Worm (Caenorhabditis elegans): ENCODE results near the gene Y51H4A.8.

DNA sequence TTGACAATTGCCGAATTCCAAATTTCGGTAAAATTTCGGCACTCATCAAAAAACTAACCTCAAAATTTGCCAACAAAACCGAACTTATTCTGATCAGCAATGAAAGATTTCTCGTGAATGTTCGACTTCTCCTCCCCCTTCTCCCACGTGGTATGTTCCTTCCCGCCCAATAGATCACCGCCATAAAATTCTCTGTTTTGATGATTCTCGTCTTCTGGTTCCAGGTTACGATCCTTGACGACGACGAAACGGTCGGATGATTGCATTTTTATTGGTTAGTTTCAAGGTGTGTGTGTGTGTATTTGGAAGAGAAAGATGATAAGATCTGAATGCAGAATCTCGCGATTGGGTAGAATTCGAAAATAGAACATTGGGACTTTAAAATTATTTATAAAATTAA, 35.7 kb downstream of the Y51H4A.8 start, which contains the start of gene uroc-1:
- TF ChIP-seq nhr-237 (tag; optimal IDR thresholded peaks at IDR 0.05) (no peak), lin-13 (tag; optimal IDR thresholded peaks at IDR 0.05) (no peak), blmp-1 (tag; optimal IDR thresholded peaks at IDR 0.05) (no peak), elt-3 (tag; optimal IDR thresholded peaks at IDR 0.05) (no peak), bed-3 (GFP tag; optimal IDR thresholded peaks at IDR 0.05) (no peak), snpc-4 (tag; optimal IDR thresholded peaks at IDR 0.05) (no peak), lin-32 (GFP tag; optimal IDR thresholded peaks at IDR 0.05) (no peak), lsy-2 (tag; optimal IDR thresholded peaks at IDR 0.05) (no peak), nhr-12 (tag; optimal IDR thresholded peaks at IDR 0.05) (no peak), cnd-1 (tag; optimal IDR thresholded peaks at IDR 0.05) (no peak)
